Fruit fly (Drosophila melanogaster) S2 (cell line): ENCODE results near the gene nudC.

ENCODE experiments used
- CG8478 ChIP-seq: fragments of >200 bp; optimal IDR thresholded peaks from 2 replicates; lab custom pipeline; 2018
- CTCF ChIP-seq, 2 experiments: fragments of >200 bp; optimal IDR thresholded peaks; 2 replicates each; lab custom pipeline; 2018

nudC gene

dm6 chr3L:16782218-16782763, 22.5 kb upstream of the nudC start:
- no peak for TF ChIP-seq CTCF (optimal IDR thresholded peaks at IDR 0.05; lab: Kevin White, UChicago)
- no peak for TF ChIP-seq CG8478 (lab: Kevin White, UChicago)

dm6 chr3L:16782789-16783188, 22.0 kb upstream of the nudC start, which contains the start of gene CG9706:
Gene CG9706, plus strand, starts transcription at chr3L:16783010.
- TF ChIP-seq CG8478 (lab: Kevin White, UChicago) (no peak), CTCF (optimal IDR thresholded peaks at IDR 0.05; lab: Kevin White, UChicago) (no peak)

- TF ChIP-seq CTCF (optimal IDR thresholded peaks at IDR 0.05; lab: Kevin White, UChicago) (no peak), CG8478 (lab: Kevin White, UChicago) (no peak)
These were observed 18.1 kb upstream of the nudC start, which contains the start of gene eIF3e for dm6 chr3L:16786728-16787127. Gene eIF3e, minus strand, starts transcription at chr3L:16786941.

- TF ChIP-seq CTCF (optimal IDR thresholded peaks at IDR 0.05; lab: Kevin White, UChicago) (no peak), CG8478 (lab: Kevin White, UChicago) (no peak)
These were observed 8.2 kb upstream of the nudC start for dm6 chr3L:16796603-16797002.

- no peak for TF ChIP-seq CTCF (optimal IDR thresholded peaks at IDR 0.05; lab: Kevin White, UChicago)
- no peak for TF ChIP-seq CG8478 (lab: Kevin White, UChicago)
These were observed 4.8 kb upstream of the nudC start for dm6 chr3L:16800026-16800425.

- no peak for TF ChIP-seq CG8478 (lab: Kevin White, UChicago)
- TF ChIP-seq CTCF (optimal IDR thresholded peaks at IDR 0.05; lab: Kevin White, UChicago) = no peak
These were observed 3.0 kb upstream of the nudC start for dm6 chr3L:16801499-16802452.

dm6 chr3L:16803273-16803672, 1.5 kb upstream of the nudC start:
- TF ChIP-seq CG8478 (lab: Kevin White, UChicago) (no peak), CTCF (optimal IDR thresholded peaks at IDR 0.05; lab: Kevin White, UChicago) (no peak)

- TF ChIP-seq CTCF (optimal IDR thresholded peaks at IDR 0.05; lab: Kevin White, UChicago) (no peak), CG8478 (lab: Kevin White, UChicago) (no peak)
These were observed 965 bp upstream of the nudC start for dm6 chr3L:16803708-16804350.

dm6 chr3L:16805806-16806719, 1.3 kb downstream of the nudC start:
- no peak for TF ChIP-seq CG8478 (lab: Kevin White, UChicago)
- TF ChIP-seq CTCF (optimal IDR thresholded peaks at IDR 0.05; lab: Kevin White, UChicago) = no peak

- TF ChIP-seq CTCF (optimal IDR thresholded peaks at IDR 0.05; lab: Kevin White, UChicago) (no peak), CG8478 (lab: Kevin White, UChicago) (no peak)
These were observed 2.1 kb downstream of the nudC start for dm6 chr3L:16806823-16807325.

- TF ChIP-seq CG8478 (lab: Kevin White, UChicago) = no peak
- no peak for TF ChIP-seq CTCF (optimal IDR thresholded peaks at IDR 0.05; lab: Kevin White, UChicago)
These were observed 2.8 kb downstream of the nudC start, which contains the start of gene CG9674 for dm6 chr3L:16807558-16807957. Gene CG9674, minus strand, starts transcription at chr3L:16807731.

dm6 chr3L:16808139-16808538, 3.3 kb downstream of the nudC start:
- TF ChIP-seq CG8478 (lab: Kevin White, UChicago) = no peak
- TF ChIP-seq CTCF (optimal IDR thresholded peaks at IDR 0.05; lab: Kevin White, UChicago) = peak in 1 of 2 experiments; percentile 41

dm6 chr3L:16810512-16810911, 5.7 kb downstream of the nudC start:
- no peak for TF ChIP-seq CG8478 (lab: Kevin White, UChicago)
- no peak for TF ChIP-seq CTCF (optimal IDR thresholded peaks at IDR 0.05; lab: Kevin White, UChicago)

- no peak for TF ChIP-seq CTCF (optimal IDR thresholded peaks at IDR 0.05; lab: Kevin White, UChicago)
- TF ChIP-seq CG8478 (lab: Kevin White, UChicago) = no peak
These were observed 7.1 kb downstream of the nudC start for dm6 chr3L:16811908-16812307.
